Worm (Caenorhabditis elegans) whole organism, L2 larva: Measurements from ENCODE around the gene F10B5.3.

Source experiments
- R02D3.7 ChIP-seq: fragments of 150-350 bp; optimal IDR thresholded peaks from 2 replicates; lab custom pipeline; 2014; ENCODE audit warnings: missing biosample characterization, missing genetic modification characterization
- alr-1 ChIP-seq: fragments of 150-350 bp; optimal IDR thresholded peaks from 2 replicates; lab custom pipeline; 2014; ENCODE audit warnings: missing biosample characterization, missing genetic modification characterization
- ama-1 ChIP-seq: fragments of 150-350 bp; optimal IDR thresholded peaks from 2 replicates; lab custom pipeline; 2018; ENCODE audit warnings: inconsistent platforms
- ceh-16 ChIP-seq: fragments of 150-350 bp; optimal IDR thresholded peaks from 2 replicates; lab custom pipeline; 2014; ENCODE audit warnings: missing biosample characterization, missing genetic modification characterization
- lsy-2 ChIP-seq, 2 experiments: fragments of 150-350 bp in 1 of 2; sonication (generic microtip) in 1 of 2; optimal IDR thresholded peaks; 2 replicates each; lab custom pipeline; 2014 to 2017; ENCODE audit warnings: missing biosample characterization in 2 of 2, missing genetic modification characterization in 2 of 2
- mab-5 ChIP-seq: fragments of 150-350 bp; optimal IDR thresholded peaks from 2 replicates; lab custom pipeline; 2014; ENCODE audit warnings: missing biosample characterization, missing genetic modification characterization
- mdl-1 ChIP-seq, 2 experiments: fragments of 150-350 bp in 1 of 2; sonication (generic microtip) in 1 of 2; optimal IDR thresholded peaks; 2 replicates each; lab custom pipeline; 2017; ENCODE audit warnings: missing biosample characterization in 2 of 2, missing genetic modification characterization in 2 of 2
- nhr-11 ChIP-seq: fragments of 150-350 bp; optimal IDR thresholded peaks from 2 replicates; lab custom pipeline; 2014; ENCODE audit warnings: missing biosample characterization, missing genetic modification characterization
- nhr-12 ChIP-seq: fragments of 150-350 bp; optimal IDR thresholded peaks from 2 replicates; lab custom pipeline; 2014; ENCODE audit warnings: missing biosample characterization, missing genetic modification characterization
- nhr-77 ChIP-seq: fragments of 150-350 bp; optimal IDR thresholded peaks from 2 replicates; lab custom pipeline; 2014; ENCODE audit warnings: missing biosample characterization, missing genetic modification characterization
- unc-39 ChIP-seq: fragments of 150-350 bp; optimal IDR thresholded peaks from 2 replicates; lab custom pipeline; 2014; ENCODE audit warnings: missing biosample characterization, missing genetic modification characterization
- ztf-4 ChIP-seq: fragments of 150-350 bp; optimal IDR thresholded peaks from 2 replicates; lab custom pipeline; 2014; ENCODE audit warnings: missing biosample characterization, missing genetic modification characterization

DNA sequence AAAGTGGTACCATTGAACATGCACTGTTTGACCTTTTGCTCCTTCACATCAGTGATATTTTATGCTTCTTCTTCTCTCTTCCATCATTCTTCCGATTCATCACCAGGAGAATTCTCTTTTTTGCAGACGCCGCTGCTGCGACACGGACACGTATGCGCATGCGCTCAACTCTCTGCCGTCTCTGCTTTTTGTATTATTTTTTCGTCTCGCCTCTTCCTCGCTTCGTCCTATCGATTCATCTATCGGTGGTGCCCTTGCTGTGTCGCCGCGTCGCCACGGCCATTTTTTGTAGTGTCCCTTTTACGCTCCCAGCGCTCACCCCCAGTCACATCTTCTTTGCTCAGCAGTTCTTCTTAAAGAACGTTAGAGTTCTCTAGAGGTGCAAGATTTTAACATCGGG lies 23.7 kb downstream of the F10B5.3 start:
- TF ChIP-seq ceh-16 (tag; lab: Kevin White, UChicago) = no peak
- no peak for TF ChIP-seq nhr-77 (tag; lab: Kevin White, UChicago)
- TF ChIP-seq ama-1 (lab: Kevin White, UChicago) = no peak
- no peak for TF ChIP-seq R02D3.7 (tag; lab: Kevin White, UChicago)
- no peak for TF ChIP-seq alr-1 (tag; lab: Kevin White, UChicago)
- TF ChIP-seq lsy-2 (tag; optimal IDR thresholded peaks at IDR 0.05; lab: Kevin White, UChicago) = peak in 1 of 2 experiments; percentile 69
- TF ChIP-seq mdl-1 (tag; optimal IDR thresholded peaks at IDR 0.05; lab: Kevin White, UChicago) = peak; percentile 39 to 54
- TF ChIP-seq nhr-11 (tag; lab: Kevin White, UChicago) = no peak
- TF ChIP-seq nhr-12 = no peak
- TF ChIP-seq mab-5 (tag; lab: Kevin White, UChicago) = peak; percentile 28
- TF ChIP-seq ztf-4 (tag; lab: Kevin White, UChicago) = no peak
- no peak for TF ChIP-seq unc-39 (tag; lab: Kevin White, UChicago)
